Fruit fly (Drosophila melanogaster): ENCODE results near the gene CG11756.

The CG11756 gene

DNA sequence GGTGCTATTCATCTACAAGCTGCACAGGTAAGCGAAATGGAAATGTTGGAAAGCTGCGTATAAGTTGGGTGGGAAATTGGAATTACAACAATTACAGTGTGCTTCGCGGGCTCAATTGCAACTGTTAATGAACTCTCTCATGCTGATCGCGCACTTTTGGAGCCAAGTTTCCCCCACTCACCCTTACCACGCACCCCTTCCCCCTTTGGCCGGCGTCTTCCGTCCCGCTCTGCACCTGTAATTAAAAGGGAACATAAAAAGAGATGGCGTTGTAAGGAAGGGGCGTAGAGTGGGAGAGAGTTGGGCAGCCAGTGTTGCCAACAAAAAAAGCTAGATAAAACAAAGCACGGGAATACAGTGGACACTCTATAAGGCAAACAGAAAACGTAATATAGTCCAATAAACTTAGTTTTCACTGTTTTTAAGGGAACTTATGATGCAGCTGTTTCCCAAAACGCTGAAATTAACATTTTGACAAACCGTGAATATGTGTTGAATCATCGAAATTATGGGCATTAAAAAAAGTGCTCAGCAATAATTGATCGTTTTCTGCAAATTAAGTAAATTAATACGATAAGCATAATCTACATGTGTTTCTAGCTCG lies 7.1 kb upstream of the CG11756 start (continued):
- TF ChIP-seq H2.0 (GFP tag; IDR thresholded peaks at IDR 0.05) (no peak), HHEX (GFP tag; optimal IDR thresholded peaks at IDR 0.05) (no peak), Doc2 (GFP tag; IDR thresholded peaks at IDR 0.05) (no peak), repo (GFP tag; optimal IDR thresholded peaks at IDR 0.05) (no peak)

dm6 chrX:11342168-11342567 lies 5.8 kb upstream of the CG11756 start:
- TF ChIP-seq Jarid2 (GFP tag; optimal IDR thresholded peaks at IDR 0.05) (no peak), crol (GFP tag; IDR thresholded peaks at IDR 0.05) (peak; percentile 77), shn (GFP tag; optimal IDR thresholded peaks at IDR 0.05) (no peak), chinmo (GFP tag; IDR thresholded peaks at IDR 0.05; ENCODE audit: partially characterized antibody) (0 out of 4 replicates have a peak, but pooled peaks have one; percentile 9), CG12769 (tag; optimal IDR thresholded peaks at IDR 0.05) (peak; percentile 20), grau (tag; optimal IDR thresholded peaks at IDR 0.05) (peak; percentile 72), dysf (GFP tag; IDR thresholded peaks at IDR 0.05) (peak; percentile 27; the same call in 1 of the 3 replicates), tgo (GFP tag; IDR thresholded peaks at IDR 0.05) (0 out of 3 replicates have a peak, but pooled peaks have one; percentile 13), row (GFP tag; IDR thresholded peaks at IDR 0.05) (peak; percentile 48), CG32532 (GFP tag; IDR thresholded peaks at IDR 0.05) (0 out of 2 replicates have a peak, but pooled peaks have one; percentile 5), Pdp1 (GFP tag; optimal IDR thresholded peaks at IDR 0.05) (peak in 1 of 2 experiments; percentile 14), Drgx (GFP tag; IDR thresholded peaks at IDR 0.05) (0 out of 2 replicates have a peak, but pooled peaks have one; percentile 14), Meics (GFP tag; optimal IDR thresholded peaks at IDR 0.05) (no peak)

DNA sequence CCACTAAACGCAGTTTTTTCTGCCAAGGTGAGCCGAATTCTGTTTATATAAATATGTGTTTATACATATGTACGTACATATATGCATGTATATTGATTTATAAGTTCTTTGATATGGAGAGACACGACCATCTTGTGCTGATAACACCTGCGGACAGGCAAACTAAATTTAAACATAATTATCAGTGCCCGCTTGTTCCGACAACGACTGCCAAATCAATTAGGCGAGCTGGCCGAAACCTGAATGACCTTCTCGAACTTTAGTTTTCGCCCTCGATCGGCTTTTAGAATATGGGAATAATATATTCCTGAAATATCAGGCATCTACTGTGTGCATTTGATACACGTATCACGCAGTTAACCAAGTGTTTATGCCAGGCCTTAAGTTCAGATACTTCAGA lies 5.1 kb upstream of the CG11756 start:
- TF ChIP-seq sug (tag; optimal IDR thresholded peaks at IDR 0.05) (peak; percentile 42), Awh (GFP tag; IDR thresholded peaks at IDR 0.05) (no peak), exex (tag; optimal IDR thresholded peaks at IDR 0.05) (peak; percentile 74), jing (GFP tag; optimal IDR thresholded peaks at IDR 0.05) (no peak), gem (tag; optimal IDR thresholded peaks at IDR 0.05) (peak; percentile 25), Atf-2 (GFP tag; optimal IDR thresholded peaks at IDR 0.05) (no peak), zfh2 (GFP tag; optimal IDR thresholded peaks at IDR 0.05) (no peak), CG4854 (GFP tag; optimal IDR thresholded peaks at IDR 0.05) (no peak), Gug (GFP tag; IDR thresholded peaks at IDR 0.05) (no peak), mirr (GFP tag; optimal IDR thresholded peaks at IDR 0.05) (peak; percentile 10), CG10274 (GFP tag; optimal IDR thresholded peaks at IDR 0.05) (no peak), Med (GFP tag) (peak; percentile 20)

dm6 chrX:11348829-11349228 lies 909 bp downstream of the CG11756 start, which contains the start of gene CG1738:
CG1738 (plus strand) TSS chrX:11349049.
- TF ChIP-seq dpn (GFP tag; optimal IDR thresholded peaks at IDR 0.05) (peak; percentile 1 to 5), MBD-R2 (GFP tag; IDR thresholded peaks at IDR 0.05) (peak; percentile 60), fu2 (GFP tag; optimal IDR thresholded peaks at IDR 0.05) (no peak), dysf (GFP tag; IDR thresholded peaks at IDR 0.05) (0 out of 3 replicates have a peak, but pooled peaks have one; percentile 45), bsh (GFP tag; optimal IDR thresholded peaks at IDR 0.05) (peak in 1 of 2 experiments; percentile 4), CG15514 (GFP tag; optimal IDR thresholded peaks at IDR 0.05) (peak; percentile 31), CG2712 (tag; optimal IDR thresholded peaks at IDR 0.05) (peak; percentile 38), slbo (GFP tag; IDR thresholded peaks at IDR 0.05) (peak; percentile 55), otp (GFP tag; IDR thresholded peaks at IDR 0.05) (no peak), dm (GFP tag; optimal IDR thresholded peaks at IDR 0.05) (peak; percentile 60), MESR4 (GFP tag; optimal IDR thresholded peaks at IDR 0.05) (peak; percentile 31), Vsx1 (GFP tag; optimal IDR thresholded peaks at IDR 0.05) (no peak), sens (GFP tag) (peak; percentile 75), zfh1 (GFP tag; IDR thresholded peaks at IDR 0.05) (no peak), CG31441 (GFP tag; IDR thresholded peaks at IDR 0.05) (0 out of 2 replicates have a peak, but pooled peaks have one; percentile 22), Fer1 (GFP tag; optimal IDR thresholded peaks at IDR 0.05) (peak; percentile 18), grau (tag; optimal IDR thresholded peaks at IDR 0.05) (peak; percentile 31), run (tag; optimal IDR thresholded peaks at IDR 0.05) (no peak), Sry-β (GFP tag; optimal IDR thresholded peaks at IDR 0.05) (no peak), Ptx1 (GFP tag; IDR thresholded peaks at IDR 0.05) (peak; percentile 40)
